Fruit fly (Drosophila melanogaster) whole organism, adult: ENCODE results near the gene CG4332.

Experiments used
- CG12768 ChIP-seq: fragments of 200-800 bp; sonication (Bioruptor generic); optimal IDR thresholded peaks from 2 replicates; lab custom pipeline; 2017; ENCODE audit warnings: missing biosample characterization, missing genetic modification characterization, mild to moderate bottlenecking, moderate library complexity, missing genetic modification reagents
- CG14711 ChIP-seq: fragments of 200-800 bp; sonication (Bioruptor generic); optimal IDR thresholded peaks from 2 replicates; lab custom pipeline; 2018; ENCODE audit warnings: missing biosample characterization, mild to moderate bottlenecking, missing genetic modification characterization, moderate library complexity
- CG1620 ChIP-seq: fragments of 200-800 bp; sonication (Bioruptor generic); optimal IDR thresholded peaks from 2 replicates; lab custom pipeline; 2016; ENCODE audit warnings: missing biosample characterization, missing genetic modification characterization
- CG5204 ChIP-seq: fragments of 200-800 bp; sonication (Bioruptor generic); optimal IDR thresholded peaks from 2 replicates; lab custom pipeline; 2016; ENCODE audit warnings: missing biosample characterization, missing genetic modification characterization
- CG7101 ChIP-seq: fragments of 200-800 bp; sonication (Bioruptor generic); optimal IDR thresholded peaks from 2 replicates; lab custom pipeline; 2018; ENCODE audit warnings: missing biosample characterization, mild to moderate bottlenecking, missing genetic modification characterization, moderate library complexity
- Clk ChIP-seq: fragments of 200-800 bp; sonication (Bioruptor generic); optimal IDR thresholded peaks from 2 replicates; lab custom pipeline; 2017; ENCODE audit warnings: missing biosample characterization, missing genetic modification characterization
- Hr96 ChIP-seq: fragments of 200-800 bp; sonication (Bioruptor generic); optimal IDR thresholded peaks from 2 replicates; lab custom pipeline; 2016; ENCODE audit warnings: missing biosample characterization, missing genetic modification characterization
- cnc ChIP-seq, 2 experiments: fragments of >200 bp; optimal IDR thresholded peaks; 2 replicates each; lab custom pipeline; 2017
- kay ChIP-seq: fragments of 200-800 bp; sonication (Bioruptor generic); peaks from one replicate; lab custom pipeline; 2016; ENCODE audit warnings: missing biosample characterization, missing genetic modification characterization, borderline replicate concordance
- ovo ChIP-seq: fragments of 200-800 bp; sonication (Bioruptor generic); optimal IDR thresholded peaks from 2 replicates; lab custom pipeline; 2016; ENCODE audit warnings: missing biosample characterization, missing genetic modification characterization
- pad ChIP-seq: fragments of 200-800 bp; sonication (Bioruptor generic); optimal IDR thresholded peaks from 3 replicates; lab custom pipeline; 2017; ENCODE audit warnings: missing biosample characterization, missing genetic modification characterization, mild to moderate bottlenecking, moderate library complexity, missing genetic modification reagents
- toe ChIP-seq: fragments of 200-800 bp; sonication (Bioruptor generic); optimal IDR thresholded peaks from 2 replicates; lab custom pipeline; 2016; ENCODE audit warnings: missing biosample characterization, missing genetic modification characterization

DNA sequence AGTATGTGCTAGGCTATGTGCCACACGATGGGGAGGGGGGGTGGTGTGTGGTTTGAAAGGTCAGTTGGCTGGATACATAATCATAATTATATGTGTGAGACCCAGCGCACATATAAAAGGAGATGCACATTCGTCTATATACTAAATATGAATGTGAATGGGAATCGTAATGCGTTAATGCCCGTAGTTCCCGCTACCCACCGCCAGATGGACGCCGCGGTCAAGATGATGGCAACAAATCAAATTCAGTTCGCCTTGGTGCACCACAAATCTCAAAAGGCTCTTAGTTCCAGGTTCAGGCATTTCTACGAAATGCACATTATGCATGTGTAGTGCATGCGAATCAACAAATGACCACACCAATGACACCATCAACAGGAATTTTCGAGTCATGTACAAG lies 49.9 kb downstream of the CG4332 start:
- TF ChIP-seq CG7101 (no peak), CG12768 (GFP tag; lab: Kevin White, UChicago) (no peak), kay (GFP tag; lab: Kevin White, UChicago) (no peak), Clk (GFP tag; lab: Kevin White, UChicago) (no peak), toe (GFP tag; lab: Kevin White, UChicago) (no peak), CG14711 (no peak), ovo (no peak), CG1620 (GFP tag; lab: Kevin White, UChicago) (no peak), CG5204 (GFP tag; lab: Kevin White, UChicago) (no peak), cnc (optimal IDR thresholded peaks at IDR 0.05; lab: Kevin White, UChicago) (no peak), Hr96 (GFP tag; lab: Kevin White, UChicago) (no peak), pad (GFP tag; lab: Kevin White, UChicago) (no peak)
